Fruit fly (Drosophila melanogaster) whole organism, adult: Measurements from ENCODE around the gene PolZ2.

Experiments used
- CG11617 ChIP-seq: fragments of 200-800 bp; sonication (Bioruptor generic); optimal IDR thresholded peaks from 2 replicates; lab custom pipeline; 2017; ENCODE audit warnings: mild to moderate bottlenecking, missing biosample characterization, missing genetic modification reagents, missing genetic modification characterization
- CG12768 ChIP-seq: fragments of 200-800 bp; sonication (Bioruptor generic); optimal IDR thresholded peaks from 2 replicates; lab custom pipeline; 2017; ENCODE audit warnings: missing biosample characterization, missing genetic modification characterization, mild to moderate bottlenecking, moderate library complexity, missing genetic modification reagents
- CG14711 ChIP-seq: fragments of 200-800 bp; sonication (Bioruptor generic); optimal IDR thresholded peaks from 2 replicates; lab custom pipeline; 2018; ENCODE audit warnings: missing biosample characterization, mild to moderate bottlenecking, missing genetic modification characterization, moderate library complexity
- CG1620 ChIP-seq: fragments of 200-800 bp; sonication (Bioruptor generic); optimal IDR thresholded peaks from 2 replicates; lab custom pipeline; 2016; ENCODE audit warnings: missing biosample characterization, missing genetic modification characterization
- CG33017 ChIP-seq: fragments of 200-800 bp; sonication (Bioruptor generic); optimal IDR thresholded peaks from 2 replicates; lab custom pipeline; 2018; ENCODE audit warnings: missing biosample characterization, mild to moderate bottlenecking, missing genetic modification characterization, moderate library complexity
- CG5204 ChIP-seq: fragments of 200-800 bp; sonication (Bioruptor generic); optimal IDR thresholded peaks from 2 replicates; lab custom pipeline; 2016; ENCODE audit warnings: missing biosample characterization, missing genetic modification characterization
- CG7045 ChIP-seq: fragments of 200-800 bp; sonication (Bioruptor generic); optimal IDR thresholded peaks from 2 replicates; lab custom pipeline; 2017; ENCODE audit warnings: missing biosample characterization, mild to moderate bottlenecking, missing genetic modification characterization
- CG7101 ChIP-seq: fragments of 200-800 bp; sonication (Bioruptor generic); optimal IDR thresholded peaks from 2 replicates; lab custom pipeline; 2018; ENCODE audit warnings: missing biosample characterization, mild to moderate bottlenecking, missing genetic modification characterization, moderate library complexity
- Clk ChIP-seq: fragments of 200-800 bp; sonication (Bioruptor generic); optimal IDR thresholded peaks from 2 replicates; lab custom pipeline; 2017; ENCODE audit warnings: missing biosample characterization, missing genetic modification characterization
- Crg-1 ChIP-seq: fragments of 200-800 bp; sonication (Bioruptor generic); optimal IDR thresholded peaks from 2 replicates; lab custom pipeline; 2016; ENCODE audit warnings: missing biosample characterization, missing genetic modification characterization
- Hr96 ChIP-seq: fragments of 200-800 bp; sonication (Bioruptor generic); optimal IDR thresholded peaks from 2 replicates; lab custom pipeline; 2016; ENCODE audit warnings: missing biosample characterization, missing genetic modification characterization
- Mnt ChIP-seq: fragments of 200-800 bp; sonication (Bioruptor generic); optimal IDR thresholded peaks from 2 replicates; lab custom pipeline; 2016; ENCODE audit warnings: missing biosample characterization, mild to moderate bottlenecking, missing genetic modification characterization
- bab1 ChIP-seq: fragments of 200-800 bp; sonication (Bioruptor generic); optimal IDR thresholded peaks from 3 replicates; lab custom pipeline; 2019; ENCODE audit warnings: missing biosample characterization, mild to moderate bottlenecking, missing genetic modification characterization, moderate library complexity
- cic ChIP-seq: fragments of 200-800 bp; sonication (Bioruptor generic); optimal IDR thresholded peaks from 2 replicates; lab custom pipeline; 2017; ENCODE audit warnings: missing biosample characterization, mild to moderate bottlenecking, missing genetic modification characterization, moderate library complexity
- cnc ChIP-seq, 2 experiments: fragments of >200 bp; optimal IDR thresholded peaks; 2 replicates each; lab custom pipeline; 2017
- kay ChIP-seq: fragments of 200-800 bp; sonication (Bioruptor generic); peaks from one replicate; lab custom pipeline; 2016; ENCODE audit warnings: missing biosample characterization, missing genetic modification characterization, borderline replicate concordance
- ovo ChIP-seq: fragments of 200-800 bp; sonication (Bioruptor generic); optimal IDR thresholded peaks from 2 replicates; lab custom pipeline; 2016; ENCODE audit warnings: missing biosample characterization, missing genetic modification characterization
- pad ChIP-seq: fragments of 200-800 bp; sonication (Bioruptor generic); optimal IDR thresholded peaks from 3 replicates; lab custom pipeline; 2017; ENCODE audit warnings: missing biosample characterization, missing genetic modification characterization, mild to moderate bottlenecking, moderate library complexity, missing genetic modification reagents
- tj ChIP-seq: fragments of 200-800 bp; sonication (Bioruptor generic); optimal IDR thresholded peaks from 3 replicates; lab custom pipeline; 2017; ENCODE audit warnings: missing biosample characterization, mild to moderate bottlenecking, missing genetic modification characterization, moderate library complexity
- toe ChIP-seq: fragments of 200-800 bp; sonication (Bioruptor generic); optimal IDR thresholded peaks from 2 replicates; lab custom pipeline; 2016; ENCODE audit warnings: missing biosample characterization, missing genetic modification characterization

PolZ2 gene

dm6 chr3R:5588573-5588972, at the start of gene PolZ2:
TSS of gene PolZ2 (plus strand) at chr3R:5588873.
- TF ChIP-seq bab1 (GFP tag; lab: Kevin White, UChicago), result no peak

dm6 chr3R:5547464-5547943, 41.2 kb upstream of the PolZ2 start, which contains the start of gene CG2519:
TSS of gene CG2519 (minus strand) at chr3R:5547775.
- TF ChIP-seq cic (peak; percentile 70), CG33017 (no peak), CG1620 (GFP tag; lab: Kevin White, UChicago) (peak; percentile 27), cnc (optimal IDR thresholded peaks at IDR 0.05; lab: Kevin White, UChicago) (no peak), Mnt (GFP tag; lab: Kevin White, UChicago) (peak; percentile 65), Clk (GFP tag; lab: Kevin White, UChicago) (no peak), tj (peak; percentile 54), CG5204 (GFP tag; lab: Kevin White, UChicago) (no peak), Hr96 (GFP tag; lab: Kevin White, UChicago) (no peak), kay (no peak), CG11617 (GFP tag; lab: Kevin White, UChicago) (peak; percentile 44), pad (GFP tag; lab: Kevin White, UChicago) (peak; percentile 32), CG14711 (peak; percentile 37), toe (GFP tag; lab: Kevin White, UChicago) (no peak), CG7101 (tag; lab: Kevin White, UChicago) (peak; percentile 50), CG7045 (GFP tag; lab: Kevin White, UChicago) (peak; percentile 56), Crg-1 (GFP tag; lab: Kevin White, UChicago) (peak; percentile 21), CG12768 (GFP tag; lab: Kevin White, UChicago) (peak; percentile 16), bab1 (GFP tag; lab: Kevin White, UChicago) (peak; percentile 76), ovo (GFP tag; lab: Kevin White, UChicago) (peak; percentile 38)

- TF ChIP-seq Mnt (GFP tag; lab: Kevin White, UChicago) (no peak), bab1 (GFP tag; lab: Kevin White, UChicago) (peak; percentile 13), ovo (GFP tag; lab: Kevin White, UChicago) (no peak), toe (GFP tag; lab: Kevin White, UChicago) (no peak)
These were observed 38.2 kb upstream of the PolZ2 start for dm6 chr3R:5550452-5550851.

- no peak for TF ChIP-seq cic
- no peak for TF ChIP-seq kay
- no peak for TF ChIP-seq CG5204 (GFP tag; lab: Kevin White, UChicago)
- TF ChIP-seq CG7045 (GFP tag; lab: Kevin White, UChicago), result no peak
- no peak for TF ChIP-seq pad (GFP tag; lab: Kevin White, UChicago)
- TF ChIP-seq CG1620 (GFP tag; lab: Kevin White, UChicago), result no peak
- no peak for TF ChIP-seq ovo (GFP tag; lab: Kevin White, UChicago)
- no peak for TF ChIP-seq CG11617 (GFP tag; lab: Kevin White, UChicago)
- TF ChIP-seq toe (GFP tag; lab: Kevin White, UChicago), result no peak
- TF ChIP-seq tj, result no peak
- no peak for TF ChIP-seq CG14711
These were observed 37.6 kb upstream of the PolZ2 start, which contains the start of gene mia for dm6 chr3R:5551068-5551467. TSS of gene mia (minus strand) at chr3R:5551168.

dm6 chr3R:5551593-5551992, 37.1 kb upstream of the PolZ2 start:
- TF ChIP-seq cic, result no peak
- no peak for TF ChIP-seq CG11617 (GFP tag; lab: Kevin White, UChicago)
- TF ChIP-seq CG7101 (tag; lab: Kevin White, UChicago), result no peak
- no peak for TF ChIP-seq bab1 (GFP tag; lab: Kevin White, UChicago)
- TF ChIP-seq Mnt (GFP tag; lab: Kevin White, UChicago), result no peak
- TF ChIP-seq cnc (optimal IDR thresholded peaks at IDR 0.05; lab: Kevin White, UChicago), result no peak

- TF ChIP-seq CG7045 (GFP tag; lab: Kevin White, UChicago) (no peak), CG33017 (no peak), CG7101 (tag; lab: Kevin White, UChicago) (no peak), pad (GFP tag; lab: Kevin White, UChicago) (no peak), cnc (optimal IDR thresholded peaks at IDR 0.05; lab: Kevin White, UChicago) (no peak), CG14711 (no peak), cic (no peak)
These were observed 34.6 kb upstream of the PolZ2 start, which contains the start of gene Pcmt for dm6 chr3R:5554082-5554481. TSS of gene Pcmt (minus strand) at chr3R:5554316.

- TF ChIP-seq ovo (GFP tag; lab: Kevin White, UChicago) (no peak), CG12768 (GFP tag; lab: Kevin White, UChicago) (no peak), Crg-1 (GFP tag; lab: Kevin White, UChicago) (no peak), CG7045 (GFP tag; lab: Kevin White, UChicago) (no peak), cnc (optimal IDR thresholded peaks at IDR 0.05; lab: Kevin White, UChicago) (no peak), CG5204 (GFP tag; lab: Kevin White, UChicago) (no peak), Clk (GFP tag; lab: Kevin White, UChicago) (no peak), CG33017 (no peak), CG1620 (GFP tag; lab: Kevin White, UChicago) (no peak), CG11617 (GFP tag; lab: Kevin White, UChicago) (no peak), pad (GFP tag; lab: Kevin White, UChicago) (no peak), Mnt (GFP tag; lab: Kevin White, UChicago) (no peak), cic (no peak), toe (GFP tag; lab: Kevin White, UChicago) (no peak), CG14711 (no peak), bab1 (GFP tag; lab: Kevin White, UChicago) (no peak), CG7101 (tag; lab: Kevin White, UChicago) (no peak), tj (no peak), kay (no peak), Hr96 (GFP tag; lab: Kevin White, UChicago) (no peak)
These were observed 33.8 kb upstream of the PolZ2 start, which contains the start of gene Snm1 for dm6 chr3R:5554852-5555251. TSS of gene Snm1 (plus strand) at chr3R:5555084.
